Worm (Caenorhabditis elegans): ENCODE results near the gene kcmf-1.
A peak's percentile ranks its signal among the peaks of the same experiment; 100 is the strongest.
"Not testable (repeated sequence)": the region's sequence is repeated elsewhere in the genome, so short reads cannot be mapped to it uniquely, and the experiment has no call there.

Gene kcmf-1

ce11 chrIII:7819866-7820265 is 9.3 kb upstream of the kcmf-1 start:
- TF ChIP-seq lsl-1 (GFP tag; optimal IDR thresholded peaks at IDR 0.05) (no peak), let-607 (tag; optimal IDR thresholded peaks at IDR 0.05) (no peak), aptf-3 (GFP tag; IDR thresholded peaks at IDR 0.05) (no peak), dpff-1 (tag; optimal IDR thresholded peaks at IDR 0.05) (no peak), lin-40 (tag; optimal IDR thresholded peaks at IDR 0.05) (no peak), lin-54 (GFP tag; optimal IDR thresholded peaks at IDR 0.05) (no peak), rec-8 (tag; optimal IDR thresholded peaks at IDR 0.05) (no peak)

DNA sequence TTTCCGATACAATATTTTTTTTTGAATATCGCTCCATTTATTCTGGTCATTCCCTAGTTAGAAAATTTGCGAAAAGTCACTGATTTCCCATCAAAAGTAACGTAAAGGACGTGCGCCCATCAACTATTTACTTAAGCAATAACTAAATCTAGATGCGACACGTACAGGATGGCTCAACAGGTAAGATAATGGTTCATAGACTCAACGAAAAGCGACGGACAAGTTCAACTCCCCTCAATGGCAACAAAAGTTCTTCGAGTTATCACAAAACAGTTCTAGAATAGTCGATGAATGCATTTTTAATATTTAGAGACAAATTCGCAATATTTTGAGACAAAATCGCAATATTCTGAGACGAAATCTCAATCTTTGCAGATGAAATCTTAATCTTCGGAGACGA is 8.1 kb upstream of the kcmf-1 start:
- peak; percentile 39 for TF ChIP-seq tbp1 (GFP tag; optimal IDR thresholded peaks at IDR 0.05)
- not testable (repeated sequence) for TF ChIP-seq rpc-1 (optimal IDR thresholded peaks at IDR 0.05)
- TF ChIP-seq rpc-1 (tag; optimal IDR thresholded peaks at IDR 0.05): peak; percentile 44
- peak; percentile 74; the same call in 1 of the 2 replicates for TF ChIP-seq lin-26 (GFP tag; IDR thresholded peaks at IDR 0.05)
- peak; percentile 43 for TF ChIP-seq B0261.1 (tag; optimal IDR thresholded peaks at IDR 0.05)

DNA sequence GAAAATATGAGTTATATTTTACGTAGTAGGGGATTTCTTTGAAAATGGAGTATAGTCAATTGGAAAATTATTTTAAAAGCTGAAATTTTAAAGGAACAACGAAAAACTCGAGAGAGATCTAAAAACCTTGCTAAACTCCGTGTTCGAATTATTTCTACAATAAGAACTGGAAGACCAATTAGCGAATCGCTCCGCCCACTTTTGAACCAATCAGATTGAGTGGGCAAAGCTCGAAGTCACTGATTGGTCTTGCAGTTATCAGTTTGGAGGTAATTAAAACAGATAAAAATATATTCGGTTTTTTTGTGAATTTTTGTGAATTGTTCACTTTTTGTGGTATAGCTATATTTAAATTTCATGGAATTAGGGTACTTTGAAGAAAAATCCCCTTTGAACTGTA is 5.9 kb upstream of the kcmf-1 start:
- TF ChIP-seq F39B2.1 (GFP tag; IDR thresholded peaks at IDR 0.05) (no peak), mes-4 (tag; optimal IDR thresholded peaks at IDR 0.05) (no peak), F57C9.4 (tag; optimal IDR thresholded peaks at IDR 0.05) (no peak), sdz-38 (tag; optimal IDR thresholded peaks at IDR 0.05) (no peak), madf-6 (GFP tag; IDR thresholded peaks at IDR 0.05) (no peak), attf-3 (GFP tag; conservative IDR thresholded peaks at IDR 0.05) (no peak), K12H6.12 (tag; optimal IDR thresholded peaks at IDR 0.05) (no peak), ceh-91 (GFP tag; IDR thresholded peaks at IDR 0.05) (no peak), madf-10 (tag; optimal IDR thresholded peaks at IDR 0.05) (no peak)

DNA sequence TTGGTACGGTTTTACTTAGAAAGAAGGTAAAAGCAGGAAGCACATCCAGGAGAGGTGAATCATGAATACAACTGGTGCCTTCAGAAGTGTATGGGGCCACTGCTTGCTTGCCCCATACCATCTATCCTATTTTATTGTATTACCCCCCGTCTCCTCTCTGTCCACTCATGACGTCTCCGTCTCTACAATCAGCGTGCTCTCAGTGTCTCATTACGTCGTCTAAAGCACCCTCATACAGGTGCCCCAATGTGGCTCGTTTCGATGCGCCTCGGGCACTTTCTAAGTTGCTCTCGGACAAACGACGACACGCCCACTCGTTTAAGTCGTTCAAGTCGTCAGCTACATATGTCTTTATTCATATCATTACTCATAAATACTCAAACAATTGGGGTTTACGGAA is 5.2 kb upstream of the kcmf-1 start:
- peak; percentile 49 for TF ChIP-seq madf-6 (GFP tag; IDR thresholded peaks at IDR 0.05)
- TF ChIP-seq ztf-18 (tag; optimal IDR thresholded peaks at IDR 0.05): peak; percentile 3
- peak; percentile 61 for TF ChIP-seq hrde-1 (tag; optimal IDR thresholded peaks at IDR 0.05; ENCODE audit: borderline replicate concordance)
- 0 out of 2 replicates have a peak, but pooled peaks have one; percentile 15 for TF ChIP-seq ekl-4 (GFP tag; IDR thresholded peaks at IDR 0.05)
- no peak for TF ChIP-seq F57C9.4 (tag; optimal IDR thresholded peaks at IDR 0.05)
- peak; percentile 65; the same call in 1 of the 2 replicates for TF ChIP-seq hsf-1 (GFP tag; IDR thresholded peaks at IDR 0.05)
- TF ChIP-seq let-607 (tag; optimal IDR thresholded peaks at IDR 0.05): no peak
- TF ChIP-seq tbp1 (GFP tag; optimal IDR thresholded peaks at IDR 0.05): peak; percentile 30
- TF ChIP-seq cebp-1 (GFP tag; IDR thresholded peaks at IDR 0.05): no peak
- no peak for TF ChIP-seq cebp-1 (tag; optimal IDR thresholded peaks at IDR 0.05)
- no peak for TF ChIP-seq egl-18 (GFP tag; IDR thresholded peaks at IDR 0.05)

DNA sequence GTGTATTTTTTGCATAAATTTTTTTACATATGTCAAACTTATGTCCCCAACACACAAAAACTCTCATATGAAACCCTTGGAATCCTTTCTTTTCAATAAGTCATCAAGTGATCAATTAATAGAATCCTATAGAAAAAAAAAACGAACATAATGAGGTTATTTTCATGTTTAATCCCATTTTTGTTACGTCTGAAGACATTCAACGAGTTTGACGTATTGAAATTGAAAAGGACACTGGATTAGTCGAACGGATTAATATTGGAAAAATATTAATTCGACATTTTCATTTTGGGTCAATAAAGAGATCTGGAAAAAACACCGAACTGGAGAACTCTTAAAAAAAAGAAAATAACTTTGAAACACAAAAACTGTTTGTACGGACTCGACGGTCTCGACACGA is 3.3 kb downstream of the kcmf-1 start:
- TF ChIP-seq hrde-1 (tag; optimal IDR thresholded peaks at IDR 0.05; ENCODE audit: borderline replicate concordance) (no peak), him-1 (tag; optimal IDR thresholded peaks at IDR 0.05) (peak; percentile 22)

DNA sequence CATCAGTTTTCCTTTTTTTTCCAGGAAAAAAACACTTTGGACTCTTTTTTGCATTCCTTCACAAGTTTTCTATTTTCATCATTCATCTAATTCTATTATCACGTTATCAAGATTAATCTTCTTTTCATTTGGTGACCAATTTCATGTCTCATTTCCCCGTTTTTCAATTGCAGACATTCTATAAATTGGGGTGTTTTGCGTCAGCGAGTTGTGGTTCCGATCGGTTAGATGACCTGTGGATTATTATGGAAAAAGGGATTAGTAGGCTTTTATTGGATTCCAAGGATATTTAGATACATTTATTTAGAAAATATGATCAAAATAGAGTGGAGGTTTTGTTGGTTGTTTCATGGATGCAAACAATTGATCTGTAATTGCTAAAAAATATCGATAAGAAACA is 5.6 kb downstream of the kcmf-1 start:
- TF ChIP-seq bed-2 (GFP tag; IDR thresholded peaks at IDR 0.05) (no peak), D2030.7 (GFP tag; IDR thresholded peaks at IDR 0.05) (no peak), ets-4 (GFP tag; optimal IDR thresholded peaks at IDR 0.05) (no peak), egl-44 (GFP tag; IDR thresholded peaks at IDR 0.05) (no peak), nhr-179 (tag; optimal IDR thresholded peaks at IDR 0.05) (no peak), lin-35 (GFP tag; optimal IDR thresholded peaks at IDR 0.05) (no peak), lin-26 (GFP tag; IDR thresholded peaks at IDR 0.05) (no peak), nfyb-1 (GFP tag; IDR thresholded peaks at IDR 0.05) (no peak), ztf-3 (GFP tag; optimal IDR thresholded peaks at IDR 0.05) (no peak), attf-5 (GFP tag; optimal IDR thresholded peaks at IDR 0.05) (no peak)
